Fruit fly (Drosophila melanogaster) whole organism, embryonic: ENCODE results near the gene Pi3K21B.

ENCODE experiments used
- CG10267 ChIP-seq: fragments of 200-800 bp; sonication (Bioruptor generic); optimal IDR thresholded peaks from 2 replicates; lab custom pipeline; 2018; ENCODE audit warnings: missing biosample characterization, mild to moderate bottlenecking, missing genetic modification characterization, moderate library complexity
- CG10959 ChIP-seq: fragments of 200-800 bp; sonication (Bioruptor generic); IDR thresholded peaks from 2 replicates; pipeline ENCODE4 v1.3.6; 2022; ENCODE audit warnings: missing biosample characterization, missing genetic modification characterization
- CG11723 ChIP-seq: fragments of 200-800 bp; sonication (Bioruptor generic); optimal IDR thresholded peaks from 2 replicates; lab custom pipeline; 2017; ENCODE audit warnings: missing biosample characterization, mild to moderate bottlenecking, missing genetic modification characterization
- CG12659 ChIP-seq: fragments of 200-800 bp; sonication (Bioruptor generic); optimal IDR thresholded peaks from 3 replicates; lab custom pipeline; 2017; ENCODE audit warnings: mild to moderate bottlenecking, missing biosample characterization, missing genetic modification reagents, missing genetic modification characterization
- CG13287 ChIP-seq: fragments of 200-800 bp; sonication (Bioruptor generic); IDR thresholded peaks from 2 replicates; pipeline ENCODE4 v1.3.6; 2022; ENCODE audit warnings: missing biosample characterization, missing genetic modification characterization; ENCODE audit not compliant: partially characterized antibody
- CG14667 ChIP-seq: fragments of 200-800 bp; sonication (Bioruptor generic); IDR thresholded peaks from 2 replicates; pipeline ENCODE4 v1.3.6; 2022; ENCODE audit warnings: missing biosample characterization, missing genetic modification characterization
- CG15011 ChIP-seq: fragments of 200-800 bp; sonication (Bioruptor generic); optimal IDR thresholded peaks from 3 replicates; lab custom pipeline; 2018; ENCODE audit warnings: missing biosample characterization, mild to moderate bottlenecking, missing genetic modification characterization
- CG15601 ChIP-seq: fragments of 200-800 bp; sonication (Bioruptor generic); optimal IDR thresholded peaks from 3 replicates; lab custom pipeline; 2019; ENCODE audit warnings: missing biosample characterization, mild to moderate bottlenecking, missing genetic modification characterization, moderate library complexity
- CG17359 ChIP-seq: fragments of 200-800 bp; sonication (Bioruptor generic); optimal IDR thresholded peaks from 3 replicates; lab custom pipeline; 2018; ENCODE audit warnings: missing biosample characterization, mild to moderate bottlenecking, missing genetic modification characterization, moderate library complexity
- CG2116 ChIP-seq: fragments of 200-800 bp; sonication (Bioruptor generic); optimal IDR thresholded peaks from 3 replicates; lab custom pipeline; 2018; ENCODE audit warnings: missing biosample characterization, mild to moderate bottlenecking, missing genetic modification characterization
- CG2712 ChIP-seq: fragments of 200-800 bp; optimal IDR thresholded peaks from 3 replicates; lab custom pipeline; 2019; ENCODE audit warnings: missing biosample characterization, mild to moderate bottlenecking, missing genetic modification characterization, moderate library complexity
- CG2875 ChIP-seq: fragments of 200-800 bp; sonication (Bioruptor generic); optimal IDR thresholded peaks from 2 replicates; lab custom pipeline; 2017; ENCODE audit warnings: missing biosample characterization, mild to moderate bottlenecking, missing genetic modification characterization, missing genetic modification reagents
- CG30020 ChIP-seq: fragments of 200-800 bp; optimal IDR thresholded peaks from 2 replicates; lab custom pipeline; 2019; ENCODE audit warnings: missing biosample characterization, mild to moderate bottlenecking, missing genetic modification characterization, moderate library complexity
- CG30403 ChIP-seq: fragments of 200-800 bp; sonication (Bioruptor generic); optimal IDR thresholded peaks from 3 replicates; lab custom pipeline; 2016; ENCODE audit warnings: missing biosample characterization, missing genetic modification characterization
- CG31224 ChIP-seq: fragments of 200-800 bp; sonication (Bioruptor generic); IDR thresholded peaks from 2 replicates; pipeline ENCODE4 v1.3.6; 2022; ENCODE audit warnings: missing biosample characterization, missing genetic modification characterization
- CG4404 ChIP-seq: fragments of 200-800 bp; sonication (Bioruptor generic); IDR thresholded peaks from 2 replicates; pipeline ENCODE4 v1.3.6; 2022; ENCODE audit warnings: missing biosample characterization, missing genetic modification characterization
- CG4854 ChIP-seq: fragments of 200-800 bp; sonication (Bioruptor generic); optimal IDR thresholded peaks from 2 replicates; lab custom pipeline; 2016; ENCODE audit warnings: missing biosample characterization, missing genetic modification characterization, inconsistent platforms
- CG9932 ChIP-seq: fragments of 200-800 bp; sonication (Bioruptor generic); IDR thresholded peaks from 2 replicates; pipeline ENCODE4 v1.3.6; 2022; ENCODE audit warnings: missing biosample characterization, missing genetic modification characterization
- Dip2 ChIP-seq: fragments of 200-800 bp; sonication (Bioruptor generic); IDR thresholded peaks from 2 replicates; pipeline ENCODE4 v1.3.6; 2022; ENCODE audit warnings: missing biosample characterization, missing genetic modification characterization
- Dll ChIP-seq: fragments of 200-800 bp; sonication (Bioruptor generic); IDR thresholded peaks from 4 replicates; pipeline ENCODE4 v1.3.6; 2022; ENCODE audit warnings: missing biosample characterization, missing genetic modification characterization; ENCODE audit not compliant: partially characterized antibody
- Eip74EF ChIP-seq, 2 experiments: fragments of 200-800 bp in 1 of 2; fragments of >200 bp in 1 of 2; sonication (Bioruptor generic) in 1 of 2; optimal IDR thresholded peaks; 2 replicates each; lab custom pipeline; 2017 to 2019; ENCODE audit warnings: missing biosample characterization in 2 of 2, missing genetic modification characterization in 2 of 2, mild to moderate bottlenecking in 1 of 2, moderate library complexity in 1 of 2
- Ets65A ChIP-seq: fragments of 200-800 bp; sonication (Bioruptor generic); peaks from one replicate; lab custom pipeline; 2016; ENCODE audit warnings: missing biosample characterization, missing genetic modification characterization
- H2.0 ChIP-seq: fragments of 200-800 bp; sonication (Bioruptor generic); IDR thresholded peaks from 2 replicates; pipeline ENCODE4 v1.3.6; 2022; ENCODE audit warnings: missing biosample characterization, missing genetic modification characterization
- HLH4C ChIP-seq: fragments of 200-800 bp; sonication (Bioruptor generic); IDR thresholded peaks from 3 replicates; pipeline ENCODE4 v1.3.6; 2022; ENCODE audit warnings: missing biosample characterization, missing genetic modification characterization; ENCODE audit not compliant: partially characterized antibody
- Lpt ChIP-seq: fragments of >200 bp; optimal IDR thresholded peaks from 2 replicates; lab custom pipeline; 2018; ENCODE audit warnings: missing biosample characterization, missing genetic modification characterization
- MESR4 ChIP-seq: fragments of 200-800 bp; sonication (Bioruptor generic); optimal IDR thresholded peaks from 2 replicates; lab custom pipeline; 2018; ENCODE audit warnings: missing biosample characterization, mild to moderate bottlenecking, missing genetic modification characterization, moderate library complexity
- Mad ChIP-seq: fragments of 200-800 bp; sonication (Bioruptor generic); optimal IDR thresholded peaks from 2 replicates; lab custom pipeline; 2016; ENCODE audit warnings: missing biosample characterization, missing genetic modification characterization
- Neu2 ChIP-seq: fragments of 200-800 bp; sonication (Bioruptor generic); optimal IDR thresholded peaks from 3 replicates; lab custom pipeline; 2016; ENCODE audit warnings: missing biosample characterization, missing genetic modification characterization, borderline replicate concordance
- Opbp ChIP-seq: fragments of 200-800 bp; sonication (Bioruptor generic); IDR thresholded peaks from 3 replicates; pipeline ENCODE4 v1.3.6; 2022; ENCODE audit warnings: missing biosample characterization, missing genetic modification characterization; ENCODE audit not compliant: partially characterized antibody
- PHDP ChIP-seq: fragments of 200-800 bp; sonication (Bioruptor generic); optimal IDR thresholded peaks from 3 replicates; lab custom pipeline; 2018; ENCODE audit warnings: missing biosample characterization, mild to moderate bottlenecking, missing genetic modification characterization, moderate library complexity
- Scr ChIP-seq: fragments of 200-800 bp; sonication (Bioruptor generic); IDR thresholded peaks from 2 replicates; pipeline ENCODE4 v1.3.6; 2022; ENCODE audit warnings: missing biosample characterization, missing genetic modification characterization; ENCODE audit not compliant: partially characterized antibody
- Ssrp ChIP-seq: fragments of 200-800 bp; sonication (Bioruptor generic); optimal IDR thresholded peaks from 2 replicates; lab custom pipeline; 2018; ENCODE audit warnings: missing biosample characterization, mild to moderate bottlenecking, missing genetic modification characterization, moderate library complexity
- Usf ChIP-seq: fragments of 200-800 bp; sonication (Bioruptor generic); optimal IDR thresholded peaks from 2 replicates; lab custom pipeline; 2017; ENCODE audit warnings: missing genotype, missing biosample characterization, missing genetic modification characterization
- ato ChIP-seq: fragments of 200-800 bp; sonication (Bioruptor generic); IDR thresholded peaks from 2 replicates; pipeline ENCODE4 v1.3.6; 2022; ENCODE audit warnings: missing biosample characterization, missing genetic modification characterization; ENCODE audit not compliant: partially characterized antibody
- bbx ChIP-seq: fragments of 200-800 bp; sonication (Bioruptor generic); IDR thresholded peaks from 2 replicates; pipeline ENCODE4 v1.3.6; 2022; ENCODE audit warnings: missing biosample characterization, missing genetic modification characterization; ENCODE audit not compliant: partially characterized antibody
- chn ChIP-seq: fragments of 200-800 bp; sonication (Bioruptor generic); optimal IDR thresholded peaks from 2 replicates; lab custom pipeline; 2016; ENCODE audit warnings: missing biosample characterization, missing genetic modification characterization
- dm ChIP-seq: fragments of 200-800 bp; sonication (Bioruptor generic); optimal IDR thresholded peaks from 3 replicates; lab custom pipeline; 2016; ENCODE audit warnings: missing biosample characterization, missing genetic modification characterization
- fd64A ChIP-seq: fragments of 200-800 bp; sonication (Bioruptor generic); optimal IDR thresholded peaks from 3 replicates; lab custom pipeline; 2018; ENCODE audit warnings: missing biosample characterization, mild to moderate bottlenecking, missing genetic modification characterization
- luna ChIP-seq: fragments of 200-800 bp; sonication (Bioruptor generic); optimal IDR thresholded peaks from 2 replicates; lab custom pipeline; 2016; ENCODE audit warnings: missing biosample characterization, missing genetic modification characterization
- nerfin-2 ChIP-seq: fragments of 200-800 bp; sonication (Bioruptor generic); IDR thresholded peaks from 2 replicates; pipeline ENCODE4 v1.3.6; 2022; ENCODE audit warnings: missing biosample characterization, missing genetic modification characterization; ENCODE audit not compliant: partially characterized antibody
- nmo ChIP-seq: fragments of 200-800 bp; sonication (Bioruptor generic); optimal IDR thresholded peaks from 2 replicates; lab custom pipeline; 2018; ENCODE audit warnings: missing biosample characterization, mild to moderate bottlenecking, missing genetic modification characterization, moderate library complexity
- pb ChIP-seq: fragments of 200-800 bp; sonication (Bioruptor generic); optimal IDR thresholded peaks from 3 replicates; lab custom pipeline; 2016; ENCODE audit warnings: missing biosample characterization, missing genetic modification characterization
- run ChIP-seq: fragments of 200-800 bp; sonication (Bioruptor generic); optimal IDR thresholded peaks from 3 replicates; lab custom pipeline; 2018; ENCODE audit warnings: missing biosample characterization, mild to moderate bottlenecking, missing genetic modification characterization
- sens ChIP-seq: fragments of 200-800 bp; sonication (Bioruptor generic); peaks from one replicate; lab custom pipeline; 2016; ENCODE audit warnings: missing biosample characterization, missing genetic modification characterization
- sna ChIP-seq: fragments of 200-800 bp; sonication (Bioruptor generic); IDR thresholded peaks from 2 replicates; pipeline ENCODE4 v1.3.6; 2022; ENCODE audit warnings: missing biosample characterization, missing genetic modification characterization; ENCODE audit not compliant: partially characterized antibody
- sug ChIP-seq: fragments of 200-800 bp; optimal IDR thresholded peaks from 2 replicates; lab custom pipeline; 2019; ENCODE audit warnings: missing biosample characterization, mild to moderate bottlenecking, missing genetic modification characterization, moderate library complexity
- tna ChIP-seq: fragments of 200-800 bp; sonication (Bioruptor generic); IDR thresholded peaks from 2 replicates; pipeline ENCODE4 v1.3.6; 2022; ENCODE audit warnings: missing biosample characterization, missing genetic modification characterization; ENCODE audit not compliant: partially characterized antibody
- trh ChIP-seq: fragments of 200-800 bp; sonication (Bioruptor generic); optimal IDR thresholded peaks from 2 replicates; lab custom pipeline; 2016; ENCODE audit warnings: missing biosample characterization, missing genetic modification characterization
- ttk ChIP-seq: fragments of 200-800 bp; sonication (Bioruptor generic); IDR thresholded peaks from 2 replicates; pipeline ENCODE4 v2.1.2; 2022; ENCODE audit warnings: missing biosample characterization, missing genetic modification characterization
- vvl ChIP-seq: fragments of 200-800 bp; sonication (Bioruptor generic); IDR thresholded peaks from 2 replicates; pipeline ENCODE4 v1.3.6; 2022; ENCODE audit warnings: missing biosample characterization, missing genetic modification characterization

Pi3K21B gene

DNA sequence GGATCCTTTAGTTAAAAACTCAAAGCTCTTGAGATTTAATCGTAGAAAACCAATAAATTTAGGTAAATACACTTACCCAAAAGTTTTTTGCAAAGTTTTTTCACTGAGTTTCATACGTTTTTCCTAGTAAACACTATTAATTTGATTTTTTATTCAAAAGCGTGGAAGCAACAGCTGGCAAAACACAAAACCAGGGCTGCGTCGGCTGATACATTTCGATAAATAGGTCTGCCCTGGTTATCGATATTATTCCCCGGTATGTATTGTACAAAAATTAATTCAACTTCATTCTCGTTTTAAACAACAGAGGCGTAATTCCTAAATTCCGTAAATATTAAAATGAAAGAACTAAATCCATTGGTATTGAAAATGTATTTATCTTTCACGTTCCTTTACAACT, 26.1 kb upstream of the Pi3K21B start, which contains the start of gene Dus1 (continued):
- TF ChIP-seq chn (no peak), sens (GFP tag; lab: Kevin White, UChicago) (peak; percentile 38), Usf (no peak), Mad (GFP tag; lab: Kevin White, UChicago) (no peak), CG4404 (GFP tag; lab: Robert Waterston, UW) (no peak), CG14667 (no peak), CG2875 (GFP tag; lab: Kevin White, UChicago) (no peak), Eip74EF (GFP tag; optimal IDR thresholded peaks at IDR 0.05; lab: Kevin White, UChicago) (no peak), bbx (peak; percentile 77), Ets65A (no peak), CG17359 (tag; lab: Kevin White, UChicago) (no peak), Dll (peak; percentile 74), ato (GFP tag; lab: Robert Waterston, UW) (no peak), dm (GFP tag; lab: Kevin White, UChicago) (peak; percentile 84), CG2116 (GFP tag; lab: Kevin White, UChicago) (peak; percentile 92), run (tag; lab: Kevin White, UChicago) (no peak), CG11723 (GFP tag; lab: Kevin White, UChicago) (no peak), trh (GFP tag; lab: Kevin White, UChicago) (no peak), CG10959 (GFP tag; lab: Robert Waterston, UW) (no peak), CG2712 (tag; lab: Kevin White, UChicago) (peak; percentile 15), nmo (GFP tag; lab: Kevin White, UChicago) (peak; percentile 2), H2.0 (GFP tag; lab: Robert Waterston, UW) (no peak), CG30020 (tag; lab: Kevin White, UChicago) (peak; percentile 20), luna (GFP tag; lab: Kevin White, UChicago) (no peak), CG9932 (peak; percentile 11; the same call in 1 of the 2 replicates), MESR4 (GFP tag; lab: Kevin White, UChicago) (peak; percentile 66), CG30403 (no peak), nerfin-2 (GFP tag; lab: Robert Waterston, UW) (peak; percentile 65; the same call in 1 of the 2 replicates), Dip2 (no peak), Opbp (peak; percentile 58; the same call in 2 of the 3 replicates), CG15601 (peak; percentile 65), CG10267 (tag; lab: Kevin White, UChicago) (peak; percentile 57), sna (0 out of 2 replicates have a peak, but pooled peaks have one; percentile 55), CG4854 (GFP tag; lab: Kevin White, UChicago) (no peak), HLH4C (GFP tag; lab: Robert Waterston, UW) (peak; percentile 76), CG12659 (GFP tag; lab: Kevin White, UChicago) (peak; percentile 46), PHDP (tag; lab: Kevin White, UChicago) (no peak), vvl (GFP tag; lab: Robert Waterston, UW) (peak; percentile 75), Lpt (GFP tag; lab: Kevin White, UChicago) (no peak), ttk (GFP tag; lab: Robert Waterston, UW) (no peak), pb (GFP tag; lab: Kevin White, UChicago) (no peak), Scr (GFP tag; lab: Robert Waterston, UW) (peak; percentile 70), sug (tag; lab: Kevin White, UChicago) (peak; percentile 14), Neu2 (no peak), CG31224 (GFP tag; lab: Robert Waterston, UW) (no peak), fd64A (GFP tag; lab: Kevin White, UChicago) (no peak), tna (GFP tag; lab: Robert Waterston, UW) (no peak), CG13287 (peak; percentile 86), Ssrp (tag; lab: Kevin White, UChicago) (no peak), CG15011 (GFP tag; lab: Kevin White, UChicago) (no peak)
